Worm (Caenorhabditis elegans): ENCODE data around the gene srbc-67.
"Not testable (repeated sequence)": the region's sequence is repeated elsewhere in the genome, so short reads cannot be mapped to it uniquely, and the experiment has no call there.

srbc-67 gene

DNA sequence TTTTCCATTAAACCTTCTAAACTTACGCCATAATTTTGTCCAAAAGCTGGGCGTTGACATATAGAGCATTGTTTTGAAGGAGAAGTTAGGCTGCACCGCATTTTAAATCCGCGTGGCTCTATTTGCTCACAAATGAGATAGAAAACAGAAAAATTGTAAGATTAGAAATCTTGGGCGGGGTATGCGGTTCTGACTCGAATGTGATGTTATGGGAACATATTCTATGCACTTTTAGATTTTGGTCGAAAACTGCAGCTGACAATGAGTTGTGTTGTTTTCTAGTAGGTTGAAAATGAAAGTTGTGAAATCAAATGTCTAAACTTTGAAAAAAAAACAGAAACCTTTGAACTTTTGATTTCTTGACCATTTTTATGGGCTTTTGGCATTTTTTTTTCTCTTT, 2.3 kb upstream of the srbc-67 start, which contains the start of gene nhr-222:
Gene nhr-222, minus strand, starts transcription at position 101 of the 400 bp plus-strand sequence.
- TF ChIP-seq W03F9.2 (tag; optimal IDR thresholded peaks at IDR 0.05) (no peak), him-1 (tag; optimal IDR thresholded peaks at IDR 0.05) (no peak), dao-5 (tag; optimal IDR thresholded peaks at IDR 0.05) (no peak)

DNA sequence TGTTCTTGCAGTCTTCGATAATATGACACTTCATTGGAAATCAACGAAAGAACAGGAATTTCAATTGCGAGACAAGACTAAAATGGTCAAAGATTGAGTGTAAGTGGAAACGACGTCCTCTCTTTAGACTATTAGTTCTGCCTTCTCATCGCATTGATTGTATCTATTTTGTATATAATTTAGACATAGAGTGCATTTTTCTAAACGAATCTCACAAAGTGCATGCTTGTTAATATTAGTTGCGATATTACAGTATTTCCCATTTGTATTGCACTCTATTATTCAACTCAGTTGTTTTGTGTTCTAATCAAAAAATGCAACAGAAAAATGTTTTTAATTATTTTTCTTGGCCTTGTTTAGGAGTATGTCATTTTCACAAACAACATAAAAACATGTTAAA, 2.7 kb downstream of the srbc-67 start, which contains the start of gene nhr-93:
Gene nhr-93, minus strand, starts transcription at position 101 of the 400 bp plus-strand sequence.
- TF ChIP-seq him-1 (tag; optimal IDR thresholded peaks at IDR 0.05): no peak
- no peak for TF ChIP-seq W03F9.2 (tag; optimal IDR thresholded peaks at IDR 0.05)

DNA sequence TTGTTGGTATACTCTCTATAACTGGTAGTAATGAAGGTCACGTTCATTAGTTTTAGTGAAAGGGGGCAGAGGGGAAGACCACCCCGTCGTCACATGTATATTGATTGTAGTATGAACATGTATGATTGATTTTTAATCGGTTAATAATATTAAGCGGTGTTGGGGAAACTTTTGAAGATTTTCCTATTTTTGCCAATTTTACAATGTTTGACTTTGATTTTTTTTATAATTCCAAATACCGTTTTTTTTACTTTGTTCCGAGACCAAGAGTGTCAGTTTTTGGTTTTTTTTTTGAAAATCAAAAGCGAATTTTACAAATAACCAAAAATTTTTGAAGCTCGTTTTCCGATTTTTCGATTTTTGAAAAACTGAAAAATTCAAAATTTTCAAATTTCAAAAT, 5.8 kb downstream of the srbc-67 start, which contains the start of gene nhr-221:
Gene nhr-221, minus strand, starts transcription at position 101 of the 400 bp plus-strand sequence.
- TF ChIP-seq W03F9.2 (tag; optimal IDR thresholded peaks at IDR 0.05) (no peak), dao-5 (tag; optimal IDR thresholded peaks at IDR 0.05) (no peak), him-1 (tag; optimal IDR thresholded peaks at IDR 0.05) (no peak)

DNA sequence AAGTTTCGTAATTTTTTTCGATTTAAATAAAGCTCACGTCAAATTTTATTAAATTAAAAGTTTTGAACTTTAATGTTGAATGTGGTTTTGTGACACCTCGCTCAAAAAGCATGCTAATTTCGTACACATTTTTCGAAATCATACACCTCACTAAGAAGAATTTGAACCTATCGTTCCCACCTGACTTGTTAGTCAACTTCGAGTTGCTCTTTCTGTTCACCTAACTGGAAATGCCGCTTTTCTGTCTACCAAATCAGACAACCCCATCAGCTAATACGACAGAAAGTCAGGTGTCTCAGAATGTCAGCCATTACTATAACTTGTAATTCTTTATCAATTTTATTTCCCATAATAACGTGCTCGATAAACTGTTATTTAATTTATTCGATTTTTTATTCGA, 10.6 kb downstream of the srbc-67 start, which contains the start of gene srbc-66:
Gene srbc-66, plus strand, starts transcription at position 301 of the 400 bp plus-strand sequence.
- no peak for TF ChIP-seq dao-5 (tag; optimal IDR thresholded peaks at IDR 0.05)

DNA sequence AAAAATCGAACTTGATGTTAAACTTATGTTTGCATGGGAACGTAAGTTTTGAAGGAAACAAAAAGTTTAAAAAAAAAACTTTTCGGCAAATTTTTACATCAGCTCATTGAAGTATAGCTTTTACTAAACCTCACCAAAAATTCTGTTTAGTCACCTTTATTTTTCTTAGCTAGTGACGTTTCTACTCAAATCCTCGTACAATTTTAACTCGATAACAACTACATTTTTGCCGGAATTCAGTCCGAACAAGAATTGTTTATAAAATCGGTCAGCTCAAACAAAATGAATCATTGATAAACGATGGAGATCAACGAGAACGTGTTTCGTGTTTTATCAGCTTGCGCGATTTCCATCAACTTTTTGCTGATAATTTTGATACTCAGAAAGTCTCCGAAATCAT, 14.1 kb downstream of the srbc-67 start, which contains the start of gene str-260:
Gene str-260, plus strand, starts transcription at position 301 of the 400 bp plus-strand sequence.
- TF ChIP-seq dao-5 (tag; optimal IDR thresholded peaks at IDR 0.05): no peak

DNA sequence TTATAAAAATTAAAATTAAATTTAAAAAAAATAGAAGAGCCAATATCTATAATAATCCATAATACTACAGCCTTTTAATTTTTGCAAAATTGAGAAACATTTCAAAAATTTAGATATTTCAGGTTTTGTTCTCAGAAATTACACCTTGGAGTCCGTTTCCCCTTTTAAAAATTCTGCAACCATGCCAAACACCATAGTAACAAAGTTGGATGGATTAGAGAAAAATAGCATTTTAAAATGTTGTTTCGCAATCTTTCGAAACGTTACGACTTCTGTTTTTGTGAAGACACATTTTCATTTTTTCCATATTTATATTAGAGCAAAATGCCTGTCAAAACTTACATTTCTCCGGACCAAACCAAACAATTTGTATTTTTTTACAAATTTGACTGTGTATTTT, 16.0 kb downstream of the srbc-67 start, which contains the start of gene T24A6.7:
Gene T24A6.7, plus strand, starts transcription at position 301 of the 400 bp plus-strand sequence.
- TF ChIP-seq W03F9.2 (tag; optimal IDR thresholded peaks at IDR 0.05) (no peak), dao-5 (tag; optimal IDR thresholded peaks at IDR 0.05) (no peak), him-1 (tag; optimal IDR thresholded peaks at IDR 0.05) (no peak)

DNA sequence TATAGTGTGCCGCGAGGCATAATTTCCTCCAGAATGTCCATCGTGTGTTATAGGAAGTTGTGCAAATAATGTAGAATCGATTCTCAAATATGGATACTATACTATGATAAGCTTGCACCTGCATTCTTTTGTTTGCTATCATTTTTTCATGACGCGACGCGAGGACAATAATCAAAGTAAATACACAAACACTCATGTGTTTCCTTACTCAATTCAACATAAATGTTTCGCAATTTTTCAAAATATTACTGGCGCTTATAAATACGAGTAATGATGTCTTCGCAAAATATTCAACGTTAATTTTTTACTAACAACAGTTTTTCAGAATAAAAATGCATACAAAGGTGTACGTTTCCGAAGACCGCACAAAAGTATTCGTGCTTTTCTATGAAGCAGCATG, 17.8 kb downstream of the srbc-67 start, which contains the start of gene irg-1:
Gene irg-1, plus strand, starts transcription at position 326 of the 400 bp plus-strand sequence.
- TF ChIP-seq him-1 (tag; optimal IDR thresholded peaks at IDR 0.05): no peak
- TF ChIP-seq dao-5 (tag; optimal IDR thresholded peaks at IDR 0.05): no peak
- TF ChIP-seq W03F9.2 (tag; optimal IDR thresholded peaks at IDR 0.05): no peak

DNA sequence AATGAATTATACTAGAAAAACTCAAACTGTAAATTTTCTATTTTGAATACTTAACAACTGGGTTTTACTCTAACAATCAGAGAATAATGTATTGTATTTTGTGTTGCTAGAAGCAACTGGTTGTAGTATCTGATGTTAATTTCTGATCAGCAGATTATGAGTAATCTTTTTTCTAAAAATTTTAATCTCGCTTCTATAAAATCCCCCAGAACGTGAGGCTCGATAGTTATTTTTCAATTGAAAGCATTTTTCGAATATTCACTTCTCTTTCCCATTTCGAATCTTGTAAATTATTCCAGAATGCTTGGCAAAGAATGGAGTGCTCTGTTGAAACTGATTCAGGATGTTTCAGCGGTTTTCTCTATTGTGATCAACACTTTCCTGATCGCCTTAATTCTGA, 23.1 kb downstream of the srbc-67 start, which contains the start of gene str-227:
Gene str-227, plus strand, starts transcription at position 301 of the 400 bp plus-strand sequence.
- TF ChIP-seq dao-5 (tag; optimal IDR thresholded peaks at IDR 0.05): no peak
- TF ChIP-seq W03F9.2 (tag; optimal IDR thresholded peaks at IDR 0.05): no peak
- no peak for TF ChIP-seq him-1 (tag; optimal IDR thresholded peaks at IDR 0.05)

DNA sequence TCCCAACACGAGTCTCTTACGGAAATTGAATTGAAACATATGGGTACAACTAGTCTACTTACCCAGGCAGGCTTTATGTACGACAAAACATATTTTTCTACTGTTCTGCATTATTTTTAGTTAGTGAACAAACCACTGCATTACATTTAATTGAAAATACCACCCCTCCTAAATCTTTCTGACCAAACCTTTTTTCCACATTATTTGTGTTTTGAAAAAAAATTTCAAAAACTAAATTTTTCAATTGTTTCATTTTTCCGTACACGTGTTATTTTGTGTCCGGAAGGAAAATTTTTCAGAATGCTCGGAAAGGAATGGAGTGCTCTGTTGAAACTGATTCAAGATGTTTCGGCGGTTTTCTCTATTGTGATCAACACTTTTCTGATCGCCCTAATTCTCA, 28.6 kb downstream of the srbc-67 start, which contains the start of gene str-226:
Gene str-226, plus strand, starts transcription at position 301 of the 400 bp plus-strand sequence.
- TF ChIP-seq him-1 (tag; optimal IDR thresholded peaks at IDR 0.05): no peak
- no peak for TF ChIP-seq W03F9.2 (tag; optimal IDR thresholded peaks at IDR 0.05)
- no peak for TF ChIP-seq dao-5 (tag; optimal IDR thresholded peaks at IDR 0.05)

DNA sequence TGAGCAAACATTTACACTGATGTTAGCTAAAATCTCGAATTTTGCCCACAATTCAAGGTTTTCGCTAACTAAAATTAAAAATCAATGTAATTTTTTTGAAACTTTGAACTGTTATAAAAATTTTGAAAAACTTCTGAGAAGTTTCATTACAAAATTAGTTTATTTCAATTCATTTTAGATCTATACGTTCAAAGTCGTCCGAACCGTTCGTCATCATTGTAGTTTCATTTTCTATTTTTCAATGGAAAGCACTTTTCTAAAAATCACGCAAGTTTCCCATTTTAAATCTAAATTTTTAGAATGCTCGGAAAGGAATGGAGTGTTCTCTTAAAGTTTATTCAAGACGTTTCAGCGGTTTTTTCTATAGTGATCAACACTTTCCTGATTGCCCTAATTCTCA, 31.1 kb downstream of the srbc-67 start, which contains the start of gene str-228:
Gene str-228, plus strand, starts transcription at position 301 of the 400 bp plus-strand sequence.
- TF ChIP-seq W03F9.2 (tag; optimal IDR thresholded peaks at IDR 0.05): no peak
- no peak for TF ChIP-seq him-1 (tag; optimal IDR thresholded peaks at IDR 0.05)
- no peak for TF ChIP-seq dao-5 (tag; optimal IDR thresholded peaks at IDR 0.05)

DNA sequence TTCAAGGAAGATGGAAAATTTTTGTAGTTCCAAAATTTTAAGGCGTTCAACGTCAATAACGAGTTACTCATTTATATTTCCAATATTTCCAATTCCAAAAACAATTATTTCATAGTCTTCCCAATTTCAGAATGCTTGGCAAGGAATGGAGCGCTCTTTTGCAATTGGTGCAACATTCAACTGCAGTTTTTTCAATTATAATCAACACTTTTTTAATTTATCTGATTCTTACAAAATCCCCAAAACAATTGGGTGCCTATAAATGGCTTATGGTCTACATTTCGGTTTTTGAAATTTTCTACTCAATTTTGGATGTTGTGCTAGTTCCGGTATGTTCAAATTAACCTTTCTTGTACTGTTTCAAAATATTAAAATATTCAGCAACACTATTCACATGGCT, 33.3 kb downstream of the srbc-67 start, which contains the start of gene str-225:
Gene str-225, plus strand, starts transcription at position 132 of the 400 bp plus-strand sequence.
- no peak for TF ChIP-seq him-1 (tag; optimal IDR thresholded peaks at IDR 0.05)
- TF ChIP-seq W03F9.2 (tag; optimal IDR thresholded peaks at IDR 0.05): no peak
- TF ChIP-seq dao-5 (tag; optimal IDR thresholded peaks at IDR 0.05): no peak

DNA sequence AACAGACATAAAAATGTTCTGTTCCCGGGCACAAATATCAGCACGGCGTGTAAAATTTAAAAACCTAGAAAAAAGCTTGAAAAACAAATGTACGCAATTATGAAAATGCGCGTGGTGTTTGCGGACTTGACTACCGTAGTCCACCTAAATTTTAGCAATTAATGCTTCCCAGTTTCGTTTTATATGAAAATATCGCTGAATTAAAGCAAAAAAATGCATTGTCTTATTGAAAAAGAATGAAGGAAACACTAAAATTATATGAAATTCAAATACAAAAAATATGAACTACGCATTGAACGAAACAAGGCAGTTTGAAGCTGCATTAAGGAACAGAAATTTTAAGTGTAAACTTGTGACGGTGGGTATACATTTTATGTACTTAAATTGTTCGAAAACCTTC, 34.8 kb downstream of the srbc-67 start, which contains the start of gene ugt-64:
Gene ugt-64, minus strand, starts transcription at position 101 of the 400 bp plus-strand sequence.
- TF ChIP-seq him-1, W03F9.2, dao-5 (tag; optimal IDR thresholded peaks at IDR 0.05): not testable (repeated sequence)

DNA sequence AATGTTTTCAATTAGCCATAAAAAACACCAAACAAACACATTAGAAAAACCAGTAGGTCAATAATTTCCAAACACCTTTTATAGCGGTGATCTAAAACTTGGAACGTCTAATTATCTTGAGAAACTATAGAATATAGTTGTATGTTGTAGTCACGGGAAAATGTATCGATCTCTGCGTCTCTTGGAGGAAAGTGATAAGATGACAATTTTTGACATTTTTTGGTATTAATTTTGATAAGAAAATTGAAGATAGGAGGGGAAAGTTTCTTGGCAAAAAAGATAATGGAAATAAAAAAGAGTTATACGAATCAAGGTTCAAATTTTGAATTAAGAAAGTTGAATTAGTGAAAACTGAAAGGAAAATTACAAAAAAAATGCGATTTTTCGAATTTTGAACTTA, 35.3 kb downstream of the srbc-67 start:
- TF ChIP-seq W03F9.2 (tag; optimal IDR thresholded peaks at IDR 0.05) (no peak), dao-5 (tag; optimal IDR thresholded peaks at IDR 0.05) (no peak), him-1 (tag; optimal IDR thresholded peaks at IDR 0.05) (no peak)

DNA sequence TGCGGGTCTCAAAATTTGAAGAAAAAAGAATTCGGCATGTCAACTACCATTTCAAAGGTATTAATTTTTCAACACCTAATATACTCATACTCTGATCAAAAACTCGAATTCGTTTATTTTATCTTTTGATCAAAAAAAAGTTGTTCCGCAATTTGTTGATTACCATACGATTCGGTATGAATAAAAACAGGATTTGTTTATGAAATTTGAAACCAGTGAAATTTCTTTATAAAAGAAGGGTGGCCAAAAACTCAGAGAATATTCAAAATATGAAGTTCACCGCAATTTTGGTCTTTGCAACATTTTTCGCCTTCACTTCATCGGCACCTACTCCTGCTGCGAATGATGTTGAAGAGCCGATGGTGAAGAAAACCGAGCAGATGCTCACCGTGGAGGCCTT, 39.0 kb downstream of the srbc-67 start, which contains the start of the genes C07G3.8 and C07G3.10:
Gene C07G3.8, minus strand, starts transcription at position 101 of the 400 bp plus-strand sequence.
Gene C07G3.10, plus strand, starts transcription at position 270 of the 400 bp plus-strand sequence.
- TF ChIP-seq W03F9.2 (tag; optimal IDR thresholded peaks at IDR 0.05): no peak
- no peak for TF ChIP-seq dao-5 (tag; optimal IDR thresholded peaks at IDR 0.05)
- TF ChIP-seq him-1 (tag; optimal IDR thresholded peaks at IDR 0.05): no peak

All from whole organism, L4/young adult.